Worm (Caenorhabditis elegans) whole organism, midembryonic: Measurements from ENCODE around the gene C54H2.4.
A peak's percentile ranks its signal among the peaks of the same experiment; 100 is the strongest.

Source experiments
- T22C8.4 ChIP-seq: fragments of 200-800 bp; sonication (Bioruptor generic); IDR thresholded peaks from 2 replicates; pipeline ENCODE4 v1.3.6; 2022; ENCODE audit warnings: missing genetic modification characterization, missing compliant biosample characterization
- cog-1 ChIP-seq: sonication (generic microtip); optimal IDR thresholded peaks from 2 replicates; lab custom pipeline; 2016; ENCODE audit warnings: missing genetic modification characterization, missing compliant biosample characterization
- flt-1 ChIP-seq: fragments of 200-800 bp; sonication (Bioruptor generic); IDR thresholded peaks from 2 replicates; pipeline ENCODE4 v1.3.6; 2022; ENCODE audit warnings: missing genetic modification characterization, missing compliant biosample characterization
- klf-2 ChIP-seq: fragments of 200-800 bp; sonication (Bioruptor generic); conservative IDR thresholded peaks from 2 replicates; pipeline ENCODE4 v1.3.6; 2022; ENCODE audit warnings: missing genetic modification reagents, missing genetic modification characterization, missing compliant biosample characterization
- med-1 ChIP-seq: sonication (generic microtip); optimal IDR thresholded peaks from 2 replicates; lab custom pipeline; 2017; ENCODE audit warnings: missing genetic modification characterization, mild to moderate bottlenecking, missing compliant biosample characterization, antibody characterized with exemption, missing genetic modification reagents; ENCODE audit not compliant: insufficient read depth
- ref-1 ChIP-seq: fragments of 200-800 bp; sonication (Bioruptor generic); conservative IDR thresholded peaks from 2 replicates; pipeline ENCODE4 v1.3.6; 2022; ENCODE audit warnings: missing genetic modification reagents, missing genetic modification characterization, missing compliant biosample characterization
- tab-1 ChIP-seq: fragments of 200-800 bp; sonication (Bioruptor generic); IDR thresholded peaks from 2 replicates; pipeline ENCODE4 v1.3.6; 2022; ENCODE audit warnings: missing genetic modification characterization, missing compliant biosample characterization
- ztf-23 ChIP-seq: fragments of 200-800 bp; sonication (Bioruptor generic); IDR thresholded peaks from 2 replicates; pipeline ENCODE4 v1.3.6; 2022; ENCODE audit warnings: missing genetic modification reagents, missing genetic modification characterization, missing compliant biosample characterization
- ztf-29 ChIP-seq: fragments of 200-800 bp; sonication (Bioruptor generic); IDR thresholded peaks from 2 replicates; pipeline ENCODE4 v1.3.6; 2022; ENCODE audit warnings: missing genetic modification reagents, missing genetic modification characterization, missing compliant biosample characterization

The C54H2.4 gene

ce11 chrX:5790915-5791314, 20.4 kb upstream of the C54H2.4 start, which contains the start of gene twnk-1:
Gene twnk-1, plus strand, starts transcription at chrX:5791215.
- TF ChIP-seq cog-1 (tag; lab: Kevin White, UChicago) (no peak), T22C8.4 (GFP tag; lab: Robert Waterston, UW) (no peak), med-1 (GFP tag; lab: Kevin White, UChicago) (no peak), ztf-23 (GFP tag; lab: Robert Waterston, UW) (no peak), flt-1 (GFP tag; lab: Robert Waterston, UW) (no peak), ref-1 (GFP tag; lab: Robert Waterston, UW) (no peak), klf-2 (GFP tag; lab: Robert Waterston, UW) (no peak), tab-1 (GFP tag; lab: Robert Waterston, UW) (no peak), ztf-29 (GFP tag; lab: Robert Waterston, UW) (no peak)

DNA sequence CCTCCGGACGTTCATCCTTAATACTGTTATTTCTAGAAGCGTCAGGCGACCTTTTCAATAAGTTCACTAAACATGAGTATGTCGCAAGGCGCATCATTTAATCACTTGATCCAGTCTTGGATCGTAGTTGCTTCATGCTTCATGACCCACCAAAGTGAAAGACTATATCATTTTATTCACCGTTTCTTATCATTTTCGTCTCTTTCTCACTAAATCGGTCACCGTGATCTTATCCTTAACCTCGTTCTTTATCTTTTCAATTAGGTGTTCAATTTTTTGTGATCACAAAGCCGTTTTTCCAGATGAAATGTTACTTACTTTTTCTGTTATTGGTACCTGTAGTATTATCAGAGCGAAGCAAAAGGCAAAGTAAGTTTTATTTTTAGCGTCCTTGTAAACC, 17.3 kb upstream of the C54H2.4 start, which contains the start of gene F46G11.2:
TSS of gene F46G11.2 (plus strand) at position 301 of the 400 bp plus-strand sequence.
- TF ChIP-seq tab-1 (GFP tag; lab: Robert Waterston, UW) (no peak), med-1 (GFP tag; lab: Kevin White, UChicago) (no peak), T22C8.4 (GFP tag; lab: Robert Waterston, UW) (no peak), ref-1 (GFP tag; lab: Robert Waterston, UW) (no peak), cog-1 (tag; lab: Kevin White, UChicago) (no peak), klf-2 (GFP tag; lab: Robert Waterston, UW) (no peak), flt-1 (GFP tag; lab: Robert Waterston, UW) (no peak), ztf-23 (GFP tag; lab: Robert Waterston, UW) (no peak), ztf-29 (GFP tag; lab: Robert Waterston, UW) (no peak)

- TF ChIP-seq ref-1 (GFP tag; lab: Robert Waterston, UW) = no peak
- TF ChIP-seq cog-1 (tag; lab: Kevin White, UChicago) = no peak
- TF ChIP-seq ztf-23 (GFP tag; lab: Robert Waterston, UW) = no peak
- TF ChIP-seq tab-1 (GFP tag; lab: Robert Waterston, UW) = no peak
- TF ChIP-seq med-1 (GFP tag; lab: Kevin White, UChicago) = no peak
- TF ChIP-seq klf-2 (GFP tag; lab: Robert Waterston, UW) = no peak
- TF ChIP-seq ztf-29 (GFP tag; lab: Robert Waterston, UW) = no peak
- no peak for TF ChIP-seq T22C8.4 (GFP tag; lab: Robert Waterston, UW)
Measured at ce11 chrX:5786193-5786592, 15.6 kb upstream of the C54H2.4 start, which contains the start of gene F46G11.6. Gene F46G11.6, plus strand, starts transcription at chrX:5786493.

DNA sequence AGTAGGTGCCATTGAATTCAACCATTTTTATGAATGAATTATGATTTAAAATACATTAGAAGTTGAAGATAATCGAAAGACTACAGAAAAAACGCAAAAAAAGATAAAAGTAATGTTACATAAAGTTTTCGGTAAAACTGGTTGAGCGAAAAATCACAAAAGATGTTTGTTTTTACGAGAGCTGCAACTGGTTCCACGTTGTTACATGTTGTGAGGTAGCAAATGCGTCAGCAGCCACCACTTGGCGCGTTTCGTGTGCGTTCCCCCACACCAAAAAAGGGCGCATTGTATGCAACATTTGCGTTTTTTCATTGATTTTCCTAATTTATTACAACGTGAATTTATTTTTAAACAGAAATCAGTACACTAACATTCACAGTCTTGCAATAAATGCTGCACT, 11.6 kb upstream of the C54H2.4 start, which contains the start of gene gakh-1:
TSS of gene gakh-1 (plus strand) at position 347 of the 400 bp plus-strand sequence.
- no peak for TF ChIP-seq ztf-29 (GFP tag; lab: Robert Waterston, UW)
- TF ChIP-seq cog-1 (tag; lab: Kevin White, UChicago) = no peak
- no peak for TF ChIP-seq T22C8.4 (GFP tag; lab: Robert Waterston, UW)
- no peak for TF ChIP-seq tab-1 (GFP tag; lab: Robert Waterston, UW)
- TF ChIP-seq med-1 (GFP tag; lab: Kevin White, UChicago) = no peak
- TF ChIP-seq ref-1 (GFP tag; lab: Robert Waterston, UW) = no peak
- TF ChIP-seq klf-2 (GFP tag; lab: Robert Waterston, UW) = no peak
- no peak for TF ChIP-seq flt-1 (GFP tag; lab: Robert Waterston, UW)
- TF ChIP-seq ztf-23 (GFP tag; lab: Robert Waterston, UW) = no peak

ce11 chrX:5781294-5781693, 10.7 kb upstream of the C54H2.4 start:
- TF ChIP-seq tab-1 (GFP tag; lab: Robert Waterston, UW) = no peak
- TF ChIP-seq T22C8.4 (GFP tag; lab: Robert Waterston, UW) = no peak
- no peak for TF ChIP-seq klf-2 (GFP tag; lab: Robert Waterston, UW)
- TF ChIP-seq ref-1 (GFP tag; lab: Robert Waterston, UW) = no peak
- TF ChIP-seq ztf-23 (GFP tag; lab: Robert Waterston, UW) = no peak
- no peak for TF ChIP-seq ztf-29 (GFP tag; lab: Robert Waterston, UW)
- TF ChIP-seq flt-1 (GFP tag; lab: Robert Waterston, UW) = no peak

DNA sequence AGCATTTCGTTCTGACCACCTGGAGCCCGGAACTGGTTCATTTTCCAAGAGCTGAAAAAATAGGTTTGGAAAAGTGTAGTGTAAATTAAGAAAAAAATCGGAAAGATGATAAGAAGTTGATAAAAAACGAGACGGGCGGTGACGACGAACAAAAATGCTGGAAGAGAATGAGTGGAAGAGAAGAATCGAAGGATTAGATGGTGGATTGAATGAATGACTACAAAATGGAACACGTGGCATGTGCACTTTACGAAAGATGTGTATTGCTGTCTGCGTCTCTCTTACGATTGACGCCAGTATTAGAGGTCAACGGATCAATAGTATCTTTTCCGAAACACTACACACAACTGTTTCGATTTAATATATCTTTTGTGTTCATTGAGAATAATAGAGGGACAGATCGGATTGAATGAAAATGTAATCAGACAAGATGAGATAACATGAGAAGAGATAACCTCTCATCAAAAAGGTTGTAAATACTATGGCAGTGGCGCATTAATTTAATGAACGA, 10.2 kb upstream of the C54H2.4 start, which contains the start of gene sft-4:
TSS of gene sft-4 (minus strand) at position 51 of the 511 bp plus-strand sequence.
- 0 out of 2 replicates have a peak, but pooled peaks have one; percentile 6 for TF ChIP-seq T22C8.4 (GFP tag; lab: Robert Waterston, UW)
- no peak for TF ChIP-seq med-1 (GFP tag; lab: Kevin White, UChicago)
- TF ChIP-seq ztf-23 (GFP tag; lab: Robert Waterston, UW) = no peak
- TF ChIP-seq klf-2 (GFP tag; lab: Robert Waterston, UW) = no peak
- TF ChIP-seq cog-1 (tag; lab: Kevin White, UChicago) = peak; percentile 62
- TF ChIP-seq ref-1 (GFP tag; lab: Robert Waterston, UW) = no peak

DNA sequence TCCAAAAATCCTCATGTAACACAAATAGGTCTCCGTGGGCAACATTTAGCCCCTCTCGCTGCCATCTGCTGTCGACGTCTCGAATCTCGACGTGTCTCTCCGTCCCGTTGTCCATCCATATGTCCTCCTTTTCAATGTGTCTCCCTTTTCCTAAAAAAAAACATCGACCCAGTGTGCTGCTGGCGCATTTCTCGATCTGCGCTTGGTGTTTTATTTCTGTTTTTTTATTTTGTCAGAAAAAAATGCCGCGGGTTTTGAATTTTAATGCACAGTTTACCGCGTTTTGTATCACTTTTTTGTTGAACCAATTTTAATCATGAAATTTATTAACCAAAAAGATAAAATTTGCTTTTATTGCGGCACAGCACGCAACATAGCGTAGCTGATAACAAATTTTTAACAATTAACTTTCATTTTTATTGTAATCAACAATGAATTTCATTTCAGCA, 5.3 kb upstream of the C54H2.4 start:
- TF ChIP-seq ref-1 (GFP tag; lab: Robert Waterston, UW) (no peak), T22C8.4 (GFP tag; lab: Robert Waterston, UW) (no peak), tab-1 (GFP tag; lab: Robert Waterston, UW) (peak; percentile 72; the same call in 1 of the 2 replicates), cog-1 (tag; lab: Kevin White, UChicago) (peak; percentile 35), ztf-23 (GFP tag; lab: Robert Waterston, UW) (0 out of 2 replicates have a peak, but pooled peaks have one; percentile 42), med-1 (GFP tag; lab: Kevin White, UChicago) (no peak), flt-1 (GFP tag; lab: Robert Waterston, UW) (no peak; the same call in 1 of the 2 replicates)

DNA sequence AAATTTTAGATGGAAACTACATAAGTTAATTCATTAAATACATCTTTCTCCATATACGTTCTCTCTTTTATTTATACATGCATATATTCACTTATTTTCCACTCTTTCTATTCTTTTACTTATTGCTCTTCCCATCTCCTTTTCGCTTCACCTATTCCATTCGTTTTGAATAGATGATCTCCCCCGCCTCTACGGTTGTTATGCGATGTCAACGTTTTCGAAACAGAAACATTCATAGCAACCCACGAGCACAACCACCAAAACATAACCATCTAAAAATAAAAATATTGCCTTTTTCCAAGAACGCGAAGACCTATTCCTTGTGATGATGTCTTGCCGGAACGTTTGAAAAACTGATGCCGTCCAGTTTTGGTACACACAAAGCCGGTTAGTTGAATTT, 2.9 kb upstream of the C54H2.4 start, which contains the start of gene sym-3:
TSS of gene sym-3 (plus strand) at position 301 of the 400 bp plus-strand sequence.
- TF ChIP-seq cog-1 (tag; lab: Kevin White, UChicago) (no peak), ztf-29 (GFP tag; lab: Robert Waterston, UW) (no peak), med-1 (GFP tag; lab: Kevin White, UChicago) (no peak), klf-2 (GFP tag; lab: Robert Waterston, UW) (no peak), ztf-23 (GFP tag; lab: Robert Waterston, UW) (no peak), ref-1 (GFP tag; lab: Robert Waterston, UW) (no peak), flt-1 (GFP tag; lab: Robert Waterston, UW) (no peak), tab-1 (GFP tag; lab: Robert Waterston, UW) (no peak), T22C8.4 (GFP tag; lab: Robert Waterston, UW) (no peak)
